Worm (Caenorhabditis elegans) whole organism, L2 larva: ENCODE data around the gene taf-7.2.
A peak's percentile ranks its signal among the peaks of the same experiment; 100 is the strongest.

Experiments
- C34F6.9 ChIP-seq: fragments of 150-350 bp; optimal IDR thresholded peaks from 2 replicates; lab custom pipeline; 2014; ENCODE audit warnings: missing biosample characterization, missing genetic modification characterization
- F13H6.1 ChIP-seq: sonication (generic microtip); optimal IDR thresholded peaks from 2 replicates; lab custom pipeline; 2016; ENCODE audit warnings: missing genetic modification characterization, missing compliant biosample characterization
- Y55F3AM.14 ChIP-seq: fragments of 200-800 bp; sonication (Bioruptor generic); optimal IDR thresholded peaks from 2 replicates; lab custom pipeline; 2018; ENCODE audit warnings: mild to moderate bottlenecking, missing genetic modification characterization, missing compliant biosample characterization
- ZK546.5 ChIP-seq: sonication (generic microtip); optimal IDR thresholded peaks from 2 replicates; lab custom pipeline; 2017; ENCODE audit warnings: missing biosample characterization, missing genetic modification characterization
- alr-1 ChIP-seq: fragments of 150-350 bp; optimal IDR thresholded peaks from 2 replicates; lab custom pipeline; 2014; ENCODE audit warnings: missing biosample characterization, missing genetic modification characterization
- aly-2 ChIP-seq: fragments of 150-350 bp; optimal IDR thresholded peaks from 2 replicates; lab custom pipeline; 2014; ENCODE audit warnings: missing biosample characterization, missing genetic modification characterization
- ama-1 ChIP-seq: fragments of 150-350 bp; optimal IDR thresholded peaks from 2 replicates; lab custom pipeline; 2018; ENCODE audit warnings: inconsistent platforms
- blmp-1 ChIP-seq: sonication (generic microtip); optimal IDR thresholded peaks from 2 replicates; lab custom pipeline; 2017; ENCODE audit warnings: missing genetic modification characterization, mild to moderate bottlenecking, missing compliant biosample characterization, antibody characterized with exemption, moderate library complexity; ENCODE audit not compliant: insufficient read depth
- ceh-16 ChIP-seq: fragments of 150-350 bp; optimal IDR thresholded peaks from 2 replicates; lab custom pipeline; 2014; ENCODE audit warnings: missing biosample characterization, missing genetic modification characterization
- ceh-82 ChIP-seq: fragments of 150-350 bp; optimal IDR thresholded peaks from 2 replicates; lab custom pipeline; 2014; ENCODE audit warnings: missing biosample characterization, missing genetic modification characterization
- crh-2 ChIP-seq: sonication (generic microtip); optimal IDR thresholded peaks from 2 replicates; lab custom pipeline; 2017; ENCODE audit warnings: missing biosample characterization, missing genetic modification characterization
- dmd-4 ChIP-seq: sonication (generic microtip); optimal IDR thresholded peaks from 2 replicates; lab custom pipeline; 2017; ENCODE audit warnings: missing biosample characterization, missing genetic modification characterization
- egl-27 ChIP-seq: sonication (generic microtip); optimal IDR thresholded peaks from 3 replicates; lab custom pipeline; 2017; ENCODE audit warnings: missing biosample characterization, missing genetic modification reagents, missing genetic modification characterization
- elt-1 ChIP-seq: fragments of 150-350 bp; optimal IDR thresholded peaks from 2 replicates; lab custom pipeline; 2014; ENCODE audit warnings: missing biosample characterization, missing genetic modification characterization
- elt-3 ChIP-seq: sonication (generic microtip); optimal IDR thresholded peaks from 2 replicates; lab custom pipeline; 2017; ENCODE audit warnings: missing biosample characterization, missing genetic modification characterization
- fos-1 ChIP-seq: fragments of 150-350 bp; optimal IDR thresholded peaks from 2 replicates; lab custom pipeline; 2014; ENCODE audit warnings: missing biosample characterization, missing genetic modification characterization
- gmeb-1 ChIP-seq: fragments of 150-350 bp; optimal IDR thresholded peaks from 2 replicates; lab custom pipeline; 2014; ENCODE audit warnings: missing biosample characterization, missing genetic modification characterization
- lin-11 ChIP-seq: fragments of 150-350 bp; sonication (generic microtip); optimal IDR thresholded peaks from 2 replicates; lab custom pipeline; 2014; ENCODE audit warnings: missing biosample characterization, missing genetic modification characterization, inconsistent platforms, mixed read lengths
- lin-13 ChIP-seq: fragments of 150-350 bp; optimal IDR thresholded peaks from 2 replicates; lab custom pipeline; 2014; ENCODE audit warnings: missing biosample characterization, missing genetic modification reagents, missing genetic modification characterization
- lin-39 ChIP-seq: fragments of 150-350 bp; optimal IDR thresholded peaks from 2 replicates; lab custom pipeline; 2014; ENCODE audit warnings: missing biosample characterization, missing genetic modification reagents, missing genetic modification characterization
- lsy-2 ChIP-seq, 2 experiments: fragments of 150-350 bp in 1 of 2; sonication (generic microtip) in 1 of 2; optimal IDR thresholded peaks; 2 replicates each; lab custom pipeline; 2014 to 2017; ENCODE audit warnings: missing biosample characterization in 2 of 2, missing genetic modification characterization in 2 of 2
- mab-5 ChIP-seq: fragments of 150-350 bp; optimal IDR thresholded peaks from 2 replicates; lab custom pipeline; 2014; ENCODE audit warnings: missing biosample characterization, missing genetic modification characterization
- mbf-1 ChIP-seq: sonication (generic microtip); optimal IDR thresholded peaks from 2 replicates; lab custom pipeline; 2017; ENCODE audit warnings: missing biosample characterization, missing genetic modification characterization
- mdl-1 ChIP-seq, 2 experiments: fragments of 150-350 bp in 1 of 2; sonication (generic microtip) in 1 of 2; optimal IDR thresholded peaks; 2 replicates each; lab custom pipeline; 2017; ENCODE audit warnings: missing biosample characterization in 2 of 2, missing genetic modification characterization in 2 of 2
- nhr-10 ChIP-seq: sonication (generic microtip); optimal IDR thresholded peaks from 2 replicates; lab custom pipeline; 2017; ENCODE audit warnings: missing biosample characterization, missing genetic modification characterization
- nhr-12 ChIP-seq: fragments of 150-350 bp; optimal IDR thresholded peaks from 2 replicates; lab custom pipeline; 2014; ENCODE audit warnings: missing biosample characterization, missing genetic modification characterization
- nhr-129 ChIP-seq: fragments of 150-350 bp; optimal IDR thresholded peaks from 2 replicates; lab custom pipeline; 2014; ENCODE audit warnings: missing biosample characterization, missing genetic modification characterization
- nhr-21 ChIP-seq: fragments of 150-350 bp; optimal IDR thresholded peaks from 2 replicates; lab custom pipeline; 2014; ENCODE audit warnings: missing biosample characterization, missing genetic modification characterization
- nhr-237 ChIP-seq: fragments of 150-350 bp; optimal IDR thresholded peaks from 2 replicates; lab custom pipeline; 2014; ENCODE audit warnings: missing biosample characterization, missing genetic modification characterization
- nhr-25 ChIP-seq: fragments of 150-350 bp; sonication (generic microtip); optimal IDR thresholded peaks from 3 replicates; lab custom pipeline; 2014; ENCODE audit warnings: missing biosample characterization, missing genetic modification characterization
- nhr-6 ChIP-seq: fragments of 150-350 bp; optimal IDR thresholded peaks from 2 replicates; lab custom pipeline; 2014; ENCODE audit warnings: missing biosample characterization, missing genetic modification characterization
- peb-1 ChIP-seq: fragments of 150-350 bp; optimal IDR thresholded peaks from 2 replicates; lab custom pipeline; 2014; ENCODE audit warnings: missing biosample characterization, missing genetic modification characterization
- sem-4 ChIP-seq: fragments of 150-350 bp; optimal IDR thresholded peaks from 2 replicates; lab custom pipeline; 2014; ENCODE audit warnings: missing biosample characterization, missing genetic modification reagents, missing genetic modification characterization
- skn-1 ChIP-seq: sonication (generic microtip); optimal IDR thresholded peaks from 2 replicates; lab custom pipeline; 2017; ENCODE audit warnings: missing biosample characterization, missing genetic modification characterization
- sma-3 ChIP-seq: sonication (generic microtip); optimal IDR thresholded peaks from 2 replicates; lab custom pipeline; 2016; ENCODE audit warnings: missing genetic modification reagents, missing genetic modification characterization, missing compliant biosample characterization
- sma-9 ChIP-seq, 2 experiments: fragments of 150-350 bp in 1 of 2; sonication (generic microtip) in 1 of 2; optimal IDR thresholded peaks; 2 replicates each; lab custom pipeline; 2014 to 2016; ENCODE audit warnings: missing genetic modification characterization in 2 of 2, mild to moderate bottlenecking in 1 of 2, missing biosample characterization in 1 of 2, missing compliant biosample characterization in 1 of 2, missing genetic modification reagents in 1 of 2, moderate library complexity in 1 of 2
- snpc-4 ChIP-seq: fragments of 150-350 bp; optimal IDR thresholded peaks from 2 replicates; lab custom pipeline; 2014; ENCODE audit warnings: missing biosample characterization, missing genetic modification characterization
- unc-39 ChIP-seq: fragments of 150-350 bp; optimal IDR thresholded peaks from 2 replicates; lab custom pipeline; 2014; ENCODE audit warnings: missing biosample characterization, missing genetic modification characterization
- unc-55 ChIP-seq: fragments of 150-350 bp; sonication (generic microtip); optimal IDR thresholded peaks from 3 replicates; lab custom pipeline; 2014; ENCODE audit warnings: missing biosample characterization, missing genetic modification reagents, missing genetic modification characterization
- unc-62 ChIP-seq: fragments of 150-350 bp; optimal IDR thresholded peaks from 2 replicates; lab custom pipeline; 2014; ENCODE audit warnings: missing biosample characterization, missing genetic modification reagents, missing genetic modification characterization
- zag-1 ChIP-seq: fragments of 150-350 bp; optimal IDR thresholded peaks from 2 replicates; lab custom pipeline; 2014; ENCODE audit warnings: missing biosample characterization, missing genetic modification characterization
- ztf-4 ChIP-seq: fragments of 150-350 bp; optimal IDR thresholded peaks from 2 replicates; lab custom pipeline; 2014; ENCODE audit warnings: missing biosample characterization, missing genetic modification characterization

Gene taf-7.2

ce11 chrIII:12703237-12703636 lies 30.0 kb upstream of the taf-7.2 start:
- TF ChIP-seq peb-1 (tag; lab: Kevin White, UChicago) (no peak), lin-39 (tag; lab: Kevin White, UChicago) (no peak), mbf-1 (tag; lab: Kevin White, UChicago) (no peak), unc-62 (GFP tag; lab: Kevin White, UChicago) (no peak), nhr-10 (tag; lab: Kevin White, UChicago) (no peak), egl-27 (tag; lab: Kevin White, UChicago) (no peak), nhr-6 (tag; lab: Kevin White, UChicago) (no peak), ama-1 (lab: Kevin White, UChicago) (no peak), lin-11 (tag; lab: Kevin White, UChicago) (no peak)

DNA sequence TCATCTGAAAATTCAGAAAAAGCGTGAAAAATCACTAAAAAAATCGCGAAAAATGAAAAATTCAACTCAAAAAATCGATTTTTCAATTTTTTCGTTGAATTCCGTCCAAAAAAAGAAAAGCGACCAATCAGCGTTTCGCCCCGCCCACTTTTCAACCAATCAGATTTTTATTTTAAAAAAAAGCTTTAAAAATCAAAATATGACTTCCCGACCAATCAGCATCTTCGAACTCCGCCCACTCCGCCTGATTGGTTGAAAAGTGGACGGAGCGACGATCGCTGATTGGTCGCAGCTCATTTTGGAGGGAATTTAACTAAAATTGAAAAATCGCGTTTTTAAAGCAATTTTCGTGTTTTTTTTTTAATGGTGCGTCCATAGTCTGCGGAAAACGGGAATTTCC lies 29.2 kb upstream of the taf-7.2 start:
- no peak for TF ChIP-seq unc-55 (GFP tag; lab: Kevin White, UChicago)
- no peak for TF ChIP-seq ZK546.5 (tag; lab: Kevin White, UChicago)
- no peak for TF ChIP-seq nhr-237
- no peak for TF ChIP-seq mbf-1 (tag; lab: Kevin White, UChicago)
- TF ChIP-seq lin-13 (GFP tag; lab: Kevin White, UChicago): no peak
- TF ChIP-seq nhr-12 (tag; lab: Kevin White, UChicago): no peak
- TF ChIP-seq nhr-21 (tag; lab: Kevin White, UChicago): no peak
- no peak for TF ChIP-seq ztf-4 (tag; lab: Kevin White, UChicago)
- TF ChIP-seq ama-1 (lab: Kevin White, UChicago): no peak
- TF ChIP-seq mab-5: no peak
- no peak for TF ChIP-seq mdl-1 (tag; optimal IDR thresholded peaks at IDR 0.05; lab: Kevin White, UChicago)
- no peak for TF ChIP-seq peb-1 (tag; lab: Kevin White, UChicago)

DNA sequence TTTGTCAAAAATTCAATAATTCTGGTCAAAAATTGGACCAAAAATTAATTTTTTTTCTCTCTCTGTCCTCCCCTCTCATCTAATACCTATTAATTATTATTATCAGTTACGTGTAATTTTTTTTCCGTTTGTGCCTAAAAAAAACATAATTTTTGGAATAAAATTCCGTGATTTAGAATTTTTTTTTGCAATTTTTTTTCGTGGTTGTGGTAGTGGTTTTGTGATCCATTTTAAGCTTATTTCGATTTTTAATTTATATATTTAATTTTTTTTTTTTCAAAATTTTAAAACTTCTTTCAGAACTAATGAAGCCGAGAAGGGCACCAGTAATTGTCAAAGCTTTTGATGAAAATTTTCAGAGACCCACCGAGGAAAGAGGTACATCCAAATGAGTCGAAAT lies 26.0 kb upstream of the taf-7.2 start, which contains the start of gene sas-1:
Gene sas-1 (plus strand): TSS at position 301 of the 400 bp plus-strand sequence.
- no peak for TF ChIP-seq mab-5
- TF ChIP-seq nhr-237: no peak
- no peak for TF ChIP-seq alr-1 (tag; lab: Kevin White, UChicago)
- TF ChIP-seq ceh-82 (tag; lab: Kevin White, UChicago): no peak
- no peak for TF ChIP-seq lin-13 (GFP tag; lab: Kevin White, UChicago)
- no peak for TF ChIP-seq ceh-16 (tag; lab: Kevin White, UChicago)
- no peak for TF ChIP-seq nhr-25
- TF ChIP-seq elt-3 (tag; lab: Kevin White, UChicago): no peak

ce11 chrIII:12697591-12697990 lies 24.4 kb upstream of the taf-7.2 start:
- no peak for TF ChIP-seq gmeb-1 (tag; lab: Kevin White, UChicago)
- no peak for TF ChIP-seq sma-9 (GFP tag; optimal IDR thresholded peaks at IDR 0.05; lab: Kevin White, UChicago)
- TF ChIP-seq sma-9 (tag; optimal IDR thresholded peaks at IDR 0.05; lab: Kevin White, UChicago): no peak
- no peak for TF ChIP-seq lin-11 (tag; lab: Kevin White, UChicago)
- no peak for TF ChIP-seq egl-27 (tag; lab: Kevin White, UChicago)
- no peak for TF ChIP-seq elt-3 (tag; lab: Kevin White, UChicago)
- TF ChIP-seq nhr-6 (tag; lab: Kevin White, UChicago): no peak
- TF ChIP-seq nhr-12 (tag; lab: Kevin White, UChicago): no peak
- no peak for TF ChIP-seq snpc-4 (tag; lab: Kevin White, UChicago)
- no peak for TF ChIP-seq elt-1 (tag; lab: Kevin White, UChicago)
- TF ChIP-seq, all 48 proteins: peak for 0

ce11 chrIII:12687872-12688375 lies 14.7 kb upstream of the taf-7.2 start, which contains the start of the genes rsp-3 and spin-4:
Gene rsp-3 (minus strand): TSS chrIII:12687922.
Gene spin-4 (plus strand): TSS chrIII:12688318.
- TF ChIP-seq blmp-1 (tag; lab: Kevin White, UChicago) (peak; percentile 30), lin-13 (GFP tag; lab: Kevin White, UChicago) (peak; percentile 83), dmd-4 (tag; lab: Kevin White, UChicago) (no peak), mab-5 (peak; percentile 26), sem-4 (tag; lab: Kevin White, UChicago) (peak; percentile 48), lsy-2 (tag; optimal IDR thresholded peaks at IDR 0.05; lab: Kevin White, UChicago) (peak; percentile 52 to 87), skn-1 (peak; percentile 14), nhr-25 (peak; percentile 70), zag-1 (peak; percentile 1), sma-3 (GFP tag; lab: Kevin White, UChicago) (peak; percentile 67), Y55F3AM.14 (GFP tag; lab: Kevin White, UChicago) (no peak), C34F6.9 (tag; lab: Kevin White, UChicago) (peak; percentile 95), nhr-21 (tag; lab: Kevin White, UChicago) (peak; percentile 37), lin-11 (tag; lab: Kevin White, UChicago) (peak; percentile 74), aly-2 (no peak), egl-27 (tag; lab: Kevin White, UChicago) (no peak), nhr-129 (tag; lab: Kevin White, UChicago) (peak; percentile 53), mbf-1 (tag; lab: Kevin White, UChicago) (no peak), ama-1 (lab: Kevin White, UChicago) (peak; percentile 72), ztf-4 (tag; lab: Kevin White, UChicago) (peak; percentile 19), unc-55 (GFP tag; lab: Kevin White, UChicago) (peak; percentile 87), gmeb-1 (tag; lab: Kevin White, UChicago) (peak; percentile 86), crh-2 (peak; percentile 84), unc-39 (no peak), F13H6.1 (tag; lab: Kevin White, UChicago) (peak; percentile 43), snpc-4 (tag; lab: Kevin White, UChicago) (peak; percentile 48), fos-1 (tag; lab: Kevin White, UChicago) (peak; percentile 59)
